Worm (Caenorhabditis elegans) whole organism, midembryonic: ENCODE results near the gene K02D10.8.

ENCODE experiments used
- T22C8.4 ChIP-seq: fragments of 200-800 bp; sonication (Bioruptor generic); IDR thresholded peaks from 2 replicates; pipeline ENCODE4 v1.3.6; 2022; ENCODE audit warnings: missing genetic modification characterization, missing compliant biosample characterization
- cog-1 ChIP-seq: sonication (generic microtip); optimal IDR thresholded peaks from 2 replicates; lab custom pipeline; 2016; ENCODE audit warnings: missing genetic modification characterization, missing compliant biosample characterization
- flt-1 ChIP-seq: fragments of 200-800 bp; sonication (Bioruptor generic); IDR thresholded peaks from 2 replicates; pipeline ENCODE4 v1.3.6; 2022; ENCODE audit warnings: missing genetic modification characterization, missing compliant biosample characterization
- klf-2 ChIP-seq: fragments of 200-800 bp; sonication (Bioruptor generic); conservative IDR thresholded peaks from 2 replicates; pipeline ENCODE4 v1.3.6; 2022; ENCODE audit warnings: missing genetic modification reagents, missing genetic modification characterization, missing compliant biosample characterization
- ztf-23 ChIP-seq: fragments of 200-800 bp; sonication (Bioruptor generic); IDR thresholded peaks from 2 replicates; pipeline ENCODE4 v1.3.6; 2022; ENCODE audit warnings: missing genetic modification reagents, missing genetic modification characterization, missing compliant biosample characterization

ce11 chrIII:8745214-8745613 lies 41.0 kb upstream of the K02D10.8 start:
- TF ChIP-seq klf-2 (no peak), ztf-23 (GFP tag; lab: Robert Waterston, UW) (no peak), T22C8.4 (GFP tag; lab: Robert Waterston, UW) (no peak), flt-1 (GFP tag; lab: Robert Waterston, UW) (no peak), cog-1 (no peak)
